3 fruit fly cellular contexts compared by ENCODE assay signal in the genomic region with DNA sequence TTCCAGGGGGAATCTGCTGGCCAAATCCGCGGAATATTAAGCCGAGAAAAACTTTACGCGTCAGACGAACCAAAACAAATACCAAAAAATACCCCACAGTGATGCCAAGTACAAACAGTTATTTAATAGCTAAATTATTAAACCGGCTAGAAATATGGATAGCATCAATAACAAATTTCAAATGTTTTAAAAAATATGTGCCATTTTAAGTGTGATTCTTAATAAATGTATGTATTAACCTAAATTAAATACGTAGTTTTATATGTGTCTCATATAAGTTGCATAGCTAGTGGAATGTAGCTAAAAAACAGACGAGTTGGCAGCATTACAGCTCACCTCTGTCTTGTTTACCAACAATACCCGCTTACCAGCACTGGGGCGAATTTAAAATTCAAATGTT.
A peak's percentile ranks its signal among the peaks of the same experiment; 100 is the strongest.
TF ChIP-seq lines count a peak whose summit lies in the region.

A gene (minus strand): TSS at position 54 of the 400 bp plus-strand sequence.

TF ChIP-seq in whole organism, adult, 20 proteins besides CTCF, POLR2A, EP300 and RAD21 (continued from another document):
- TF ChIP-seq CG11617 (GFP tag; optimal IDR thresholded peaks at IDR 0.05; lab: Kevin White, UChicago) (peak; percentile 75), CG14711 (tag; optimal IDR thresholded peaks at IDR 0.05; lab: Kevin White, UChicago) (peak; percentile 76), Crg-1 (GFP tag; optimal IDR thresholded peaks at IDR 0.05; lab: Kevin White, UChicago) (peak; percentile 74)
TF ChIP-seq in whole organism, adult: peak in this region for 17.

TF ChIP-seq in whole organism, embryonic, 481 proteins besides CTCF, POLR2A, EP300 and RAD21 (continued from another document and continues in another):
- no peak for TF ChIP-seq BtbVII (GFP tag; optimal IDR thresholded peaks at IDR 0.05; lab: Kevin White, UChicago)
- TF ChIP-seq CG14965 (GFP tag; optimal IDR thresholded peaks at IDR 0.05; lab: Kevin White, UChicago; ENCODE audit: borderline replicate concordance): no peak
- no peak for TF ChIP-seq h (optimal IDR thresholded peaks at IDR 0.05; lab: Kevin White, UChicago)
- peak; percentile 86 for TF ChIP-seq Rfx (GFP tag; IDR thresholded peaks at IDR 0.05; lab: Robert Waterston, UW)
- no peak for TF ChIP-seq sqz (GFP tag; optimal IDR thresholded peaks at IDR 0.05; lab: Kevin White, UChicago)
- TF ChIP-seq tio (GFP tag; optimal IDR thresholded peaks at IDR 0.05; lab: Kevin White, UChicago): no peak
- peak; percentile 93 for TF ChIP-seq Med (GFP tag; lab: Kevin White, UChicago)
- TF ChIP-seq sc (optimal IDR thresholded peaks at IDR 0.05; lab: Kevin White, UChicago): no peak
- TF ChIP-seq sc (GFP tag; optimal IDR thresholded peaks at IDR 0.05; lab: Kevin White, UChicago): peak; percentile 29
- TF ChIP-seq dati (GFP tag; IDR thresholded peaks at IDR 0.05; lab: Robert Waterston, UW): no peak
- no peak for TF ChIP-seq Scr (GFP tag; IDR thresholded peaks at IDR 0.05; lab: Robert Waterston, UW; ENCODE audit: partially characterized antibody)
- TF ChIP-seq sna (GFP tag; IDR thresholded peaks at IDR 0.05; lab: Robert Waterston, UW; ENCODE audit: partially characterized antibody): no peak
- peak; percentile 2 for TF ChIP-seq CG12219 (GFP tag; optimal IDR thresholded peaks at IDR 0.05; lab: Kevin White, UChicago)
- TF ChIP-seq schlank (tag; optimal IDR thresholded peaks at IDR 0.05; lab: Kevin White, UChicago): no peak
- no peak for TF ChIP-seq CG8290 (GFP tag; optimal IDR thresholded peaks at IDR 0.05; lab: Kevin White, UChicago)
- TF ChIP-seq CG8290 (tag; optimal IDR thresholded peaks at IDR 0.05; lab: Kevin White, UChicago): no peak
- no peak for TF ChIP-seq CkIIα-i1 (GFP tag; IDR thresholded peaks at IDR 0.05; lab: Robert Waterston, UW)
- no peak for TF ChIP-seq CG1603 (tag; optimal IDR thresholded peaks at IDR 0.05; lab: Kevin White, UChicago)
- peak; percentile 54 for TF ChIP-seq pnt (GFP tag; optimal IDR thresholded peaks at IDR 0.05; lab: Kevin White, UChicago)
- peak; percentile 56 for TF ChIP-seq CG10274 (GFP tag; optimal IDR thresholded peaks at IDR 0.05; lab: Kevin White, UChicago)
- no peak for TF ChIP-seq CG15601 (tag; optimal IDR thresholded peaks at IDR 0.05; lab: Kevin White, UChicago)
- peak; percentile 21 for TF ChIP-seq CG12236 (GFP tag; optimal IDR thresholded peaks at IDR 0.05; lab: Kevin White, UChicago)
- no peak for TF ChIP-seq nau (GFP tag; optimal IDR thresholded peaks at IDR 0.05; lab: Kevin White, UChicago)
- TF ChIP-seq zf30C (GFP tag; optimal IDR thresholded peaks at IDR 0.05; lab: Kevin White, UChicago): no peak
- TF ChIP-seq CG17361 (GFP tag; IDR thresholded peaks at IDR 0.05; lab: Robert Waterston, UW): no peak; the same call in 1 of the 3 replicates
- peak; percentile 70 for TF ChIP-seq Camta (GFP tag; optimal IDR thresholded peaks at IDR 0.05; lab: Kevin White, UChicago)
- no peak for TF ChIP-seq CG31365 (tag; optimal IDR thresholded peaks at IDR 0.05; lab: Kevin White, UChicago)
- no peak for TF ChIP-seq vnd (GFP tag; IDR thresholded peaks at IDR 0.05; lab: Robert Waterston, UW; ENCODE audit: partially characterized antibody)
- TF ChIP-seq hkb (optimal IDR thresholded peaks at IDR 0.05; lab: Kevin White, UChicago): no peak
- peak; percentile 37; the same call in 1 of the 2 replicates for TF ChIP-seq hkb (GFP tag; IDR thresholded peaks at IDR 0.05; lab: Robert Waterston, UW)
- peak; percentile 52 for TF ChIP-seq gfzf (GFP tag; optimal IDR thresholded peaks at IDR 0.05; lab: Kevin White, UChicago)
- TF ChIP-seq CG18011 (GFP tag; optimal IDR thresholded peaks at IDR 0.05; lab: Kevin White, UChicago): peak; percentile 59
- TF ChIP-seq Bdp1 (GFP tag; optimal IDR thresholded peaks at IDR 0.05; lab: Kevin White, UChicago): peak; percentile 69
- peak; percentile 16 for TF ChIP-seq CG30431 (GFP tag; optimal IDR thresholded peaks at IDR 0.05; lab: Kevin White, UChicago)
- no peak for TF ChIP-seq Kr (GFP tag; optimal IDR thresholded peaks at IDR 0.05; lab: Kevin White, UChicago)
- TF ChIP-seq CG12391 (tag; optimal IDR thresholded peaks at IDR 0.05; lab: Kevin White, UChicago): peak; percentile 89
- no peak for TF ChIP-seq CG6813 (GFP tag; optimal IDR thresholded peaks at IDR 0.05; lab: Kevin White, UChicago)
- TF ChIP-seq ato (GFP tag; IDR thresholded peaks at IDR 0.05; lab: Robert Waterston, UW; ENCODE audit: partially characterized antibody): no peak
- no peak for TF ChIP-seq CG2678 (tag; optimal IDR thresholded peaks at IDR 0.05; lab: Kevin White, UChicago)
- TF ChIP-seq slou (GFP tag; optimal IDR thresholded peaks at IDR 0.05; lab: Kevin White, UChicago): peak; percentile 76
- no peak for TF ChIP-seq sens-2 (GFP tag; IDR thresholded peaks at IDR 0.05; lab: Robert Waterston, UW)
- no peak for TF ChIP-seq Awh (GFP tag; IDR thresholded peaks at IDR 0.05; lab: Robert Waterston, UW)
- TF ChIP-seq Six4 (GFP tag; optimal IDR thresholded peaks at IDR 0.05; lab: Kevin White, UChicago): peak; percentile 66
- peak; percentile 69 for TF ChIP-seq Mad (GFP tag; optimal IDR thresholded peaks at IDR 0.05; lab: Kevin White, UChicago)
- TF ChIP-seq CG15269 (tag; optimal IDR thresholded peaks at IDR 0.05; lab: Kevin White, UChicago): no peak
- no peak for TF ChIP-seq MESR4 (GFP tag; optimal IDR thresholded peaks at IDR 0.05; lab: Kevin White, UChicago)
- peak; percentile 86 for TF ChIP-seq CG14710 (tag; optimal IDR thresholded peaks at IDR 0.05; lab: Kevin White, UChicago)
- peak; percentile 59; the same call in 1 of the 2 replicates for TF ChIP-seq NFAT (GFP tag; IDR thresholded peaks at IDR 0.05; lab: Robert Waterston, UW)
- peak; percentile 78 for TF ChIP-seq CG3847 (GFP tag; IDR thresholded peaks at IDR 0.05; lab: Robert Waterston, UW)
- peak; percentile 81 for TF ChIP-seq NfI (GFP tag; optimal IDR thresholded peaks at IDR 0.05; lab: Kevin White, UChicago)
- peak; percentile 78 for TF ChIP-seq CG4820 (GFP tag; optimal IDR thresholded peaks at IDR 0.05; lab: Kevin White, UChicago)
- no peak for TF ChIP-seq Hand (GFP tag; optimal IDR thresholded peaks at IDR 0.05; lab: Kevin White, UChicago)
- peak; percentile 65 for TF ChIP-seq luna (GFP tag; optimal IDR thresholded peaks at IDR 0.05; lab: Kevin White, UChicago)
- TF ChIP-seq CG7987 (GFP tag; optimal IDR thresholded peaks at IDR 0.05; lab: Kevin White, UChicago): peak; percentile 1
- TF ChIP-seq CG3281 (GFP tag; optimal IDR thresholded peaks at IDR 0.05; lab: Kevin White, UChicago): no peak
- peak; percentile 76 for TF ChIP-seq CG18262 (tag; optimal IDR thresholded peaks at IDR 0.05; lab: Kevin White, UChicago)
- TF ChIP-seq Rx (GFP tag; IDR thresholded peaks at IDR 0.05; lab: Robert Waterston, UW): no peak
- peak; percentile 18 for TF ChIP-seq CG7928 (GFP tag; optimal IDR thresholded peaks at IDR 0.05; lab: Kevin White, UChicago)
- TF ChIP-seq org-1 (GFP tag; optimal IDR thresholded peaks at IDR 0.05; lab: Kevin White, UChicago): peak; percentile 24
- TF ChIP-seq Dfd (GFP tag; optimal IDR thresholded peaks at IDR 0.05; lab: Kevin White, UChicago): no peak
- no peak for TF ChIP-seq tup (GFP tag; optimal IDR thresholded peaks at IDR 0.05; lab: Kevin White, UChicago)
- peak; percentile 41 for TF ChIP-seq CG34376 (GFP tag; optimal IDR thresholded peaks at IDR 0.05; lab: Kevin White, UChicago)
- TF ChIP-seq ATbp (GFP tag; optimal IDR thresholded peaks at IDR 0.05; lab: Kevin White, UChicago): no peak

TF ChIP-seq in whole organism, prepupa, 60 proteins besides CTCF, POLR2A, EP300 and RAD21 (continued from another document):
- TF ChIP-seq Ets96B (tag; optimal IDR thresholded peaks at IDR 0.05; lab: Kevin White, UChicago): peak; percentile 64
- TF ChIP-seq Lpt (GFP tag; optimal IDR thresholded peaks at IDR 0.05; lab: Kevin White, UChicago): no peak
- no peak for TF ChIP-seq Met (GFP tag; optimal IDR thresholded peaks at IDR 0.05; lab: Kevin White, UChicago)
- no peak for TF ChIP-seq CG10669 (GFP tag; optimal IDR thresholded peaks at IDR 0.05; lab: Kevin White, UChicago)
- TF ChIP-seq CG10631 (GFP tag; optimal IDR thresholded peaks at IDR 0.05; lab: Kevin White, UChicago): no peak
- TF ChIP-seq CG6163 (GFP tag; IDR thresholded peaks at IDR 0.05; lab: Robert Waterston, UW): peak; percentile 42; the same call in 2 of the 3 replicates
- peak; percentile 52 for TF ChIP-seq CG8319 (GFP tag; optimal IDR thresholded peaks at IDR 0.05; lab: Kevin White, UChicago)
- TF ChIP-seq CG1621 (tag; optimal IDR thresholded peaks at IDR 0.05; lab: Kevin White, UChicago): peak; percentile 33
- no peak for TF ChIP-seq Sox102F (GFP tag; optimal IDR thresholded peaks at IDR 0.05; lab: Kevin White, UChicago)
- no peak for TF ChIP-seq spab (GFP tag; optimal IDR thresholded peaks at IDR 0.05; lab: Kevin White, UChicago)
- TF ChIP-seq Eip93F (GFP tag; optimal IDR thresholded peaks at IDR 0.05; lab: Kevin White, UChicago): no peak
- TF ChIP-seq Sox14 (GFP tag; optimal IDR thresholded peaks at IDR 0.05; lab: Kevin White, UChicago): no peak
- peak; percentile 43; the same call in 1 of the 2 replicates for TF ChIP-seq Gug (GFP tag; IDR thresholded peaks at IDR 0.05; lab: Robert Waterston, UW)
- TF ChIP-seq cyc (GFP tag; optimal IDR thresholded peaks at IDR 0.05; lab: Kevin White, UChicago): peak; percentile 71
- no peak for TF ChIP-seq vri (GFP tag; optimal IDR thresholded peaks at IDR 0.05; lab: Kevin White, UChicago)
- TF ChIP-seq OdsH (GFP tag; optimal IDR thresholded peaks at IDR 0.05; lab: Kevin White, UChicago): no peak
- no peak for TF ChIP-seq CG3919 (GFP tag; optimal IDR thresholded peaks at IDR 0.05; lab: Kevin White, UChicago)
- TF ChIP-seq CG31627 (GFP tag; optimal IDR thresholded peaks at IDR 0.05; lab: Kevin White, UChicago): peak; percentile 82
- no peak for TF ChIP-seq net (GFP tag; optimal IDR thresholded peaks at IDR 0.05; lab: Kevin White, UChicago)
- no peak for TF ChIP-seq CG32006 (GFP tag; optimal IDR thresholded peaks at IDR 0.05; lab: Kevin White, UChicago)
- peak; percentile 82 for TF ChIP-seq Hr39 (GFP tag; optimal IDR thresholded peaks at IDR 0.05; lab: Kevin White, UChicago)
- no peak for TF ChIP-seq CG8632 (GFP tag; optimal IDR thresholded peaks at IDR 0.05; lab: Kevin White, UChicago)
- TF ChIP-seq Hr4 (GFP tag; optimal IDR thresholded peaks at IDR 0.05; lab: Kevin White, UChicago): no peak
- peak; percentile 98 for TF ChIP-seq fkh (GFP tag; optimal IDR thresholded peaks at IDR 0.05; lab: Kevin White, UChicago)
- peak; percentile 46 for TF ChIP-seq CG6792 (GFP tag; optimal IDR thresholded peaks at IDR 0.05; lab: Kevin White, UChicago)
- TF ChIP-seq CG7368 (GFP tag; optimal IDR thresholded peaks at IDR 0.05; lab: Kevin White, UChicago): no peak
- TF ChIP-seq svp (GFP tag; lab: Kevin White, UChicago): no peak
- TF ChIP-seq achi (GFP tag; optimal IDR thresholded peaks at IDR 0.05; lab: Kevin White, UChicago): no peak
- TF ChIP-seq dsx (GFP tag; optimal IDR thresholded peaks at IDR 0.05; lab: Kevin White, UChicago; ENCODE audit: poor library complexity, severe bottlenecking): no peak
- TF ChIP-seq lz (GFP tag; optimal IDR thresholded peaks at IDR 0.05; lab: Kevin White, UChicago): peak; percentile 77
- TF ChIP-seq CG11762 (GFP tag; optimal IDR thresholded peaks at IDR 0.05; lab: Kevin White, UChicago; ENCODE audit: insufficient read depth): no peak
- TF ChIP-seq ss (GFP tag; optimal IDR thresholded peaks at IDR 0.05; lab: Kevin White, UChicago): no peak
- no peak for TF ChIP-seq acj6 (GFP tag; optimal IDR thresholded peaks at IDR 0.05; lab: Kevin White, UChicago)
- peak; percentile 74 for TF ChIP-seq Sox15 (GFP tag; optimal IDR thresholded peaks at IDR 0.05; lab: Kevin White, UChicago)
- TF ChIP-seq CG6808 (GFP tag; optimal IDR thresholded peaks at IDR 0.05; lab: Kevin White, UChicago): no peak
- TF ChIP-seq dac (GFP tag; optimal IDR thresholded peaks at IDR 0.05; lab: Kevin White, UChicago): no peak
- TF ChIP-seq CG6276 (GFP tag; optimal IDR thresholded peaks at IDR 0.05; lab: Kevin White, UChicago): no peak
- no peak for TF ChIP-seq fd85E (GFP tag; optimal IDR thresholded peaks at IDR 0.05; lab: Kevin White, UChicago)
- no peak; the same call in 1 of the 2 replicates for TF ChIP-seq CG11294 (GFP tag; IDR thresholded peaks at IDR 0.05; lab: Robert Waterston, UW)
- peak; percentile 78 for TF ChIP-seq CG3032 (tag; optimal IDR thresholded peaks at IDR 0.05; lab: Kevin White, UChicago)
- TF ChIP-seq CG9139 (GFP tag; optimal IDR thresholded peaks at IDR 0.05; lab: Kevin White, UChicago): no peak
TF ChIP-seq in whole organism, prepupa: peak in this region for 18.
